Worm (Caenorhabditis elegans) whole organism, midembryonic: ENCODE measurements around the gene lbp-1.

ENCODE experiments used
- T22C8.4 ChIP-seq: fragments of 200-800 bp; sonication (Bioruptor generic); IDR thresholded peaks from 2 replicates; pipeline ENCODE4 v1.3.6; 2022; ENCODE audit warnings: missing genetic modification characterization, missing compliant biosample characterization
- cog-1 ChIP-seq: sonication (generic microtip); optimal IDR thresholded peaks from 2 replicates; lab custom pipeline; 2016; ENCODE audit warnings: missing genetic modification characterization, missing compliant biosample characterization
- flt-1 ChIP-seq: fragments of 200-800 bp; sonication (Bioruptor generic); IDR thresholded peaks from 2 replicates; pipeline ENCODE4 v1.3.6; 2022; ENCODE audit warnings: missing genetic modification characterization, missing compliant biosample characterization
- klf-2 ChIP-seq: fragments of 200-800 bp; sonication (Bioruptor generic); conservative IDR thresholded peaks from 2 replicates; pipeline ENCODE4 v1.3.6; 2022; ENCODE audit warnings: missing genetic modification reagents, missing genetic modification characterization, missing compliant biosample characterization
- med-1 ChIP-seq: sonication (generic microtip); optimal IDR thresholded peaks from 2 replicates; lab custom pipeline; 2017; ENCODE audit warnings: missing genetic modification characterization, mild to moderate bottlenecking, missing compliant biosample characterization, antibody characterized with exemption, missing genetic modification reagents; ENCODE audit not compliant: insufficient read depth
- ref-1 ChIP-seq: fragments of 200-800 bp; sonication (Bioruptor generic); conservative IDR thresholded peaks from 2 replicates; pipeline ENCODE4 v1.3.6; 2022; ENCODE audit warnings: missing genetic modification reagents, missing genetic modification characterization, missing compliant biosample characterization
- tab-1 ChIP-seq: fragments of 200-800 bp; sonication (Bioruptor generic); IDR thresholded peaks from 2 replicates; pipeline ENCODE4 v1.3.6; 2022; ENCODE audit warnings: missing genetic modification characterization, missing compliant biosample characterization
- ztf-23 ChIP-seq: fragments of 200-800 bp; sonication (Bioruptor generic); IDR thresholded peaks from 2 replicates; pipeline ENCODE4 v1.3.6; 2022; ENCODE audit warnings: missing genetic modification reagents, missing genetic modification characterization, missing compliant biosample characterization
- ztf-29 ChIP-seq: fragments of 200-800 bp; sonication (Bioruptor generic); IDR thresholded peaks from 2 replicates; pipeline ENCODE4 v1.3.6; 2022; ENCODE audit warnings: missing genetic modification reagents, missing genetic modification characterization, missing compliant biosample characterization

Gene lbp-1

DNA sequence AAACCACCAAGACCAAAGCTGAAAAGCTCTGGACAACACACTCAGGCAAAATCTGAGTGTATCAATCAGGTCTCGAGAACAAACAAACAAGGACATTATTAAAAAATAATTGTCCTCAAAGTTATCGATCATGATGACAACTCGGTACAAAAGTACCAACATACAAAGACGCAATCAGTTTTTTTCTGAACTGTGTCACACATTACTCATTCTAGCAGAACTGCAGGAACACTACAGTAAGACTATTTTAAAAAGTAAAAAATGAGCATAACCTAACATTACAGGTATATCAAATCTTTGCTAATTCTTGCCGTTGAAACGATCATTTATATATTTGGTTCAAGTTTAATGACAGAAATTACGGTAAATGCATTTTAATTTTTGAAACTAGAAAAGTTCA lies 37.2 kb downstream of the lbp-1 start, which contains the start of gene K09C4.2:
Gene K09C4.2, plus strand, starts transcription at position 301 of the 400 bp plus-strand sequence.
- no peak for TF ChIP-seq tab-1 (GFP tag; lab: Robert Waterston, UW)
- no peak for TF ChIP-seq flt-1 (GFP tag; lab: Robert Waterston, UW)
- no peak for TF ChIP-seq ref-1 (GFP tag; lab: Robert Waterston, UW)
- no peak for TF ChIP-seq T22C8.4 (GFP tag; lab: Robert Waterston, UW)
- TF ChIP-seq ztf-23 (GFP tag; lab: Robert Waterston, UW), result no peak
- TF ChIP-seq klf-2 (GFP tag; lab: Robert Waterston, UW), result no peak

DNA sequence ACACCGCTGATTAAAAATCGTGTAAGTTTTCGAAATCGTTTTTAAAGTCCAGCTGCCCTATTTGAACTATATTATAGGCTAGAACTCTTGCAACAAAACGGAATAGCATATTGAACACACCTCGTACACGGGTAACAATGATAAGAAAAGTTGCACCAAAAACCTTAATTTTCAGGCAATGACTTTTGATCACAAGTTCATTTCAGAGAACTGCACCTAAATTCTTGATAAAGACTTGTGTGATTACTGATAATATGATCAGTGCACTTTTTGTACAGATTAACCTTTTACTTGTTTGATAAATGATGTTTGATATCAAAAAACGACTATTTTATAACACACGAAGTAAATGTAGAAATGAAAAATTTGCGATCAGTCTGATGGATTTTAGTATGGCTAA lies 38.9 kb downstream of the lbp-1 start:
- TF ChIP-seq ztf-29 (GFP tag; lab: Robert Waterston, UW) (no peak), tab-1 (GFP tag; lab: Robert Waterston, UW) (no peak), ref-1 (GFP tag; lab: Robert Waterston, UW) (no peak), flt-1 (GFP tag; lab: Robert Waterston, UW) (no peak), med-1 (GFP tag; lab: Kevin White, UChicago) (no peak), klf-2 (GFP tag; lab: Robert Waterston, UW) (no peak), ztf-23 (GFP tag; lab: Robert Waterston, UW) (no peak), T22C8.4 (GFP tag; lab: Robert Waterston, UW) (no peak), cog-1 (tag; lab: Kevin White, UChicago) (no peak)

DNA sequence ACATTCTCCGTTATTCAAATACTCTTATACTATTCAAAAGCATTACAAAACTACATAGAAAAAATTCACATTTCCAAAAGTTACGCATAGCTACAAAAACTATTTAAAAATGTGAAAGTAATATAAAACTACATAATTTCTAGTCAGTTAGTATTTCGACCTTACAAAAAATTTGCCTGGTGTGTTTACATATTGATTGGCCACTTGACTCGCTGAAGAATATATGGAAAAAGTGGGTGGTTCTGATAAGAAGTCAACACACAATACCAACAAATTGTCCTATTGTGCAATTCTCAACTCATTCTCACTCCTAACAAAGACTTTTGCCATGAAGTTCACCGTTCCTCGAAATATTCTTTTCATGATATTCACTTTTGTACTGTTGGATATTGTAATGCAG lies 39.6 kb downstream of the lbp-1 start, which contains the start of gene K09C4.1:
Gene K09C4.1, plus strand, starts transcription at position 301 of the 400 bp plus-strand sequence.
- TF ChIP-seq tab-1 (GFP tag; lab: Robert Waterston, UW) (no peak), ztf-23 (GFP tag; lab: Robert Waterston, UW) (no peak), ztf-29 (GFP tag; lab: Robert Waterston, UW) (no peak), cog-1 (tag; lab: Kevin White, UChicago) (no peak), med-1 (GFP tag; lab: Kevin White, UChicago) (no peak), flt-1 (GFP tag; lab: Robert Waterston, UW) (no peak), T22C8.4 (GFP tag; lab: Robert Waterston, UW) (no peak), ref-1 (GFP tag; lab: Robert Waterston, UW) (no peak), klf-2 (GFP tag; lab: Robert Waterston, UW) (no peak)

DNA sequence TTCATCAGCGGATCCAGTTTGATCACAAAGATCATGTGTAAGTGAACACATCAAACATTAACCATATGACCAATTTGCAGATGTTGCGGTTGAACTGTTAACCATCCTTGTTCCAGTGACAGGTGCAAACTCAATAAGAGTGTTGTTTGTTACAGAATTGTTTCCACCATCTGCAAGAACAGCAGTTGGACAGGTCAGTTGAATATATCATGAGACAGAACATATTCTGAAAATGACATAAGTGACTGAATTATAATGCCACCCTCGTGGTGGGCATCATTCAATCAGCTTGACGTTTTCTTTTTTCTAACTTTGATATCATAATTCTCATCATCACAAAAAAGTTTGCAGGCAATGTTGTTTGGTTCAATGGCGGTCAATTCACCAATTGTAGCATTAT lies 41.6 kb downstream of the lbp-1 start:
- no peak for TF ChIP-seq ztf-23 (GFP tag; lab: Robert Waterston, UW)
- TF ChIP-seq klf-2 (GFP tag; lab: Robert Waterston, UW), result no peak
- no peak for TF ChIP-seq tab-1 (GFP tag; lab: Robert Waterston, UW)
- no peak for TF ChIP-seq flt-1 (GFP tag; lab: Robert Waterston, UW)
- no peak for TF ChIP-seq ref-1 (GFP tag; lab: Robert Waterston, UW)
- TF ChIP-seq cog-1 (tag; lab: Kevin White, UChicago), result no peak
- no peak for TF ChIP-seq med-1 (GFP tag; lab: Kevin White, UChicago)
- no peak for TF ChIP-seq T22C8.4 (GFP tag; lab: Robert Waterston, UW)
- TF ChIP-seq ztf-29 (GFP tag; lab: Robert Waterston, UW), result no peak

DNA sequence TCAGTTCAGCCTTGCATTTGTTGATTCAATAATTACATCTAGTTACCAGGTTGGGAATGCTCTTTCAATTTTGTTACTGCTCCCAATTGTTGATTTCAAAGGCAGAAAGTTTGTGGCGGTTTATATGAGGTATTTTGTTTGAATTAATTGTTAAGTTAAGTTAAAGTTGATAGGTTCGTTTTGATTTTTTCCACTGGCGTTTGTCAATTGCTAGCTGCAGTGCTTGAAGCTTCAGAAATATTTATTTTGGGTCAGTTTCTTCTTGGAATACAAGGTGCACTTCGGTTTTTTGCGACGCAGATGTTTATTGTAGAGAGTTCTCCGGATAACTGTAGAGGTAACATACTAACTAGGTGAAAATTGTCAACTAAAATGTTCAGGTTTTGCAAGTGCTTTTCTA lies 42.8 kb downstream of the lbp-1 start, which contains the start of gene F11D5.5:
Gene F11D5.5, plus strand, starts transcription at position 301 of the 400 bp plus-strand sequence.
- no peak for TF ChIP-seq tab-1 (GFP tag; lab: Robert Waterston, UW)
- no peak for TF ChIP-seq ref-1 (GFP tag; lab: Robert Waterston, UW)
- TF ChIP-seq ztf-23 (GFP tag; lab: Robert Waterston, UW), result no peak
- no peak for TF ChIP-seq cog-1 (tag; lab: Kevin White, UChicago)
- no peak for TF ChIP-seq T22C8.4 (GFP tag; lab: Robert Waterston, UW)
- no peak for TF ChIP-seq ztf-29 (GFP tag; lab: Robert Waterston, UW)
- no peak for TF ChIP-seq klf-2 (GFP tag; lab: Robert Waterston, UW)
- TF ChIP-seq flt-1 (GFP tag; lab: Robert Waterston, UW), result no peak
- no peak for TF ChIP-seq med-1 (GFP tag; lab: Kevin White, UChicago)

DNA sequence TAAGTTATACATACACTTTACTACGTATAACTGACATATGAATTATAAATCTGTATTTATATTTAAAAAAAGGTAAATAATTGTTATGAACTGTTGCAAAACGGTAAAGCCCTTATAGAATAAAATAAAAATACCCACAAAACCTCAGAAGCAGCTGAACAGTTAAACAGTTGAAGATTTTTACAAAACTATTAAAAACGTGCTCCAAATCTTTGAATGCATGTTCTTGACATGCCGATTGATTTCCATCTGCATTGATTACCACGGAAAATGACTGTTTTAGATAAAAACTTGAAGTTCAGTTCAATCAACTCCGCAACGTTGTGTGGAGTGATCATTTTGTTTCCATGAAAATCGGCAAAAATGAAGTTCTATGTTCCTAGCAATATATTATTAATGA lies 45.1 kb downstream of the lbp-1 start, which contains the start of gene F11D5.7:
Gene F11D5.7, plus strand, starts transcription at position 301 of the 400 bp plus-strand sequence.
- TF ChIP-seq tab-1 (GFP tag; lab: Robert Waterston, UW) (no peak), ref-1 (GFP tag; lab: Robert Waterston, UW) (no peak), ztf-29 (GFP tag; lab: Robert Waterston, UW) (no peak), cog-1 (tag; lab: Kevin White, UChicago) (no peak), klf-2 (GFP tag; lab: Robert Waterston, UW) (no peak), T22C8.4 (GFP tag; lab: Robert Waterston, UW) (no peak), ztf-23 (GFP tag; lab: Robert Waterston, UW) (no peak), flt-1 (GFP tag; lab: Robert Waterston, UW) (no peak), med-1 (GFP tag; lab: Kevin White, UChicago) (no peak)

DNA sequence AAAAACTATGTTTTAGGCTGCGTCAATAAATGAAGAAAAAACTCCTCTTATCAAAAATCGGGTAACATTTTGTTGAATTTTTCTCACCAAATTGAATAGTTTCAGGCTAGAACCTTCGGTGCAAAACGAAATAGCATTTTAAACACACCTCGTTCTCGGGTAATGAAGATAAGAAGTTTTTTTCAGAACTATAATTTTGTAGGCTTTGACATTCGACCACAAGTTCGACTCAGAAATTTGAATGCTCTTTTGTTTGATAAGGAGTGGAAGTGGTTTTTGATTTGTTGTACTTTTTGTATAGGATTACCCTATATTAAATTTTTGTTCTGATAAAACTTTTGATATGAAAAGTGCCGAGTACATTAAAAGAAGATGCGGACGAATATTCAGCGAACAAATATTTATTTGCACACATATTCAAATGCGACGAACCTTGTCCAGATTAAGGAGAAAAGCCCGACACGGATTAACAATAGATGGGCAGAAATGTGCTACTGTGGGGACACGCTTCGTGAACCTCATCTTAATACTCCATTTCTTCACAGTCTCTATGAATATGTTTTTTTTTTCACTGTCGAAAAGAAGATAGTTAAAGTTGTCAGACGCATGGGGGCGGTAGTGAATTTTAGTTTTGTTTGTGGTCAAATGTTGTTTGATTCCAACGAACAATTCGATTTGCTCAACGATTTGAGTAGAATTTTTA lies 47.8 kb downstream of the lbp-1 start:
- TF ChIP-seq T22C8.4 (GFP tag; lab: Robert Waterston, UW) (no peak), ref-1 (GFP tag; lab: Robert Waterston, UW) (no peak), klf-2 (GFP tag; lab: Robert Waterston, UW) (no peak), med-1 (GFP tag; lab: Kevin White, UChicago) (no peak), ztf-29 (GFP tag; lab: Robert Waterston, UW) (no peak), flt-1 (GFP tag; lab: Robert Waterston, UW) (no peak), cog-1 (tag; lab: Kevin White, UChicago) (no peak), tab-1 (GFP tag; lab: Robert Waterston, UW) (no peak), ztf-23 (GFP tag; lab: Robert Waterston, UW) (no peak)
